Fruit fly (Drosophila melanogaster): ENCODE measurements around the gene Vm26Aa.

dm6 chr2L:5997609-5998229 lies 37.6 kb upstream of the Vm26Aa start:
- TF ChIP-seq pad (GFP tag; optimal IDR thresholded peaks at IDR 0.05), result no peak
- no peak for TF ChIP-seq CG33017 (tag; optimal IDR thresholded peaks at IDR 0.05)
- TF ChIP-seq cnc (optimal IDR thresholded peaks at IDR 0.05), result no peak
- no peak for TF ChIP-seq CG7045 (GFP tag; optimal IDR thresholded peaks at IDR 0.05)
- TF ChIP-seq CG11617 (GFP tag; optimal IDR thresholded peaks at IDR 0.05), result no peak
- TF ChIP-seq CG5204 (GFP tag; optimal IDR thresholded peaks at IDR 0.05), result no peak
- TF ChIP-seq Mnt (GFP tag; optimal IDR thresholded peaks at IDR 0.05), result no peak
- no peak for TF ChIP-seq Hr96 (GFP tag; optimal IDR thresholded peaks at IDR 0.05)
- TF ChIP-seq CG7101 (tag; optimal IDR thresholded peaks at IDR 0.05), result no peak
- TF ChIP-seq CG14711 (tag; optimal IDR thresholded peaks at IDR 0.05), result no peak
- no peak for TF ChIP-seq ovo (GFP tag; optimal IDR thresholded peaks at IDR 0.05)
- TF ChIP-seq bab1 (GFP tag; optimal IDR thresholded peaks at IDR 0.05), result no peak
- no peak for TF ChIP-seq toe (GFP tag; optimal IDR thresholded peaks at IDR 0.05)

All from whole organism, adult.